Worm (Caenorhabditis elegans) whole organism, young adult: ENCODE measurements around the gene Y7A5A.2.

Source experiments
- B0035.1 ChIP-seq: sonication (generic microtip); optimal IDR thresholded peaks from 2 replicates; lab custom pipeline; 2016; ENCODE audit warnings: missing genetic modification characterization, mild to moderate bottlenecking, missing compliant biosample characterization, missing genotype, missing genetic modification reagents
- K11D2.4 ChIP-seq: fragments of 200-800 bp; sonication (Bioruptor generic); IDR thresholded peaks from 2 replicates; pipeline ENCODE4 v1.3.6; 2022; ENCODE audit warnings: missing genetic modification reagents, missing genetic modification characterization, missing compliant biosample characterization
- T26A5.8 ChIP-seq: sonication (generic microtip); optimal IDR thresholded peaks from 2 replicates; lab custom pipeline; 2016; ENCODE audit warnings: missing genetic modification characterization, missing compliant biosample characterization
- ama-1 ChIP-seq, 3 experiments: fragments of 150-350 bp in 1 of 3; sonication (generic microtip) in 2 of 3; optimal IDR thresholded peaks; 2 replicates each; lab custom pipeline; 2014 to 2018; ENCODE audit warnings: missing biosample characterization in 2 of 3, missing genetic modification characterization in 2 of 3, missing genetic modification reagents in 2 of 3
- ceh-40 ChIP-seq: fragments of 200-800 bp; sonication (Bioruptor generic); IDR thresholded peaks from 2 replicates; pipeline ENCODE4 v1.3.6; 2022; ENCODE audit warnings: missing genetic modification characterization, missing compliant biosample characterization
- madf-6 ChIP-seq: fragments of 200-800 bp; sonication (Bioruptor generic); IDR thresholded peaks from 2 replicates; pipeline ENCODE4 v1.3.6; 2022; ENCODE audit warnings: missing genetic modification reagents, missing genetic modification characterization, missing compliant biosample characterization
- mes-4 ChIP-seq: sonication (generic microtip); optimal IDR thresholded peaks from 2 replicates; lab custom pipeline; 2016; ENCODE audit warnings: missing genotype, missing genetic modification characterization, missing compliant biosample characterization
- snpc-3.4 ChIP-seq: sonication (generic microtip); optimal IDR thresholded peaks from 2 replicates; lab custom pipeline; 2017; ENCODE audit warnings: missing genetic modification characterization, mild to moderate bottlenecking, missing compliant biosample characterization, antibody characterized with exemption, moderate library complexity, missing genotype, missing genetic modification reagents
- snpc-4 ChIP-seq, 5 experiments: fragments of 150-350 bp in 1 of 5; sonication (generic microtip) in 4 of 5; optimal IDR thresholded peaks; 2 replicates each; lab custom pipeline; 2014 to 2018; ENCODE audit warnings: missing genetic modification characterization in 5 of 5, missing biosample characterization in 3 of 5, antibody characterized with exemption in 2 of 5, mild to moderate bottlenecking in 2 of 5, missing compliant biosample characterization in 2 of 5, missing genotype in 2 of 5, moderate library complexity in 2 of 5, missing genetic modification reagents in 1 of 5
- tbp1 ChIP-seq: fragments of 200-800 bp; sonication (Bioruptor generic); optimal IDR thresholded peaks from 2 replicates; lab custom pipeline; 2018; ENCODE audit warnings: mild to moderate bottlenecking, missing genetic modification characterization, missing compliant biosample characterization
- ztf-26 ChIP-seq: sonication (generic microtip); optimal IDR thresholded peaks from 2 replicates; lab custom pipeline; 2017; ENCODE audit warnings: missing genetic modification characterization, missing compliant biosample characterization

ce11 chrX:15747814-15748213, 24.7 kb downstream of the Y7A5A.2 start:
- TF ChIP-seq tbp1 (GFP tag; lab: Kevin White, UChicago) (peak; percentile 80), mes-4 (tag; lab: Kevin White, UChicago) (no peak), K11D2.4 (GFP tag; lab: Robert Waterston, UW) (no peak), B0035.1 (tag; lab: Kevin White, UChicago) (no peak), ztf-26 (tag; lab: Kevin White, UChicago) (peak; percentile 14), ama-1 (optimal IDR thresholded peaks at IDR 0.05; lab: Kevin White, UChicago) (no peak), ama-1 (GFP tag; optimal IDR thresholded peaks at IDR 0.05; lab: Kevin White, UChicago) (no peak), snpc-4 (GFP tag; optimal IDR thresholded peaks at IDR 0.05; lab: Kevin White, UChicago) (no peak), snpc-4 (tag; optimal IDR thresholded peaks at IDR 0.05; lab: Kevin White, UChicago) (peak in 2 of 4 experiments; percentile 11 to 54), ceh-40 (GFP tag; lab: Robert Waterston, UW) (no peak), madf-6 (GFP tag; lab: Robert Waterston, UW) (no peak), snpc-3.4 (no peak), T26A5.8 (tag; lab: Kevin White, UChicago) (no peak)
